Fruit fly (Drosophila melanogaster): Measurements from ENCODE around the gene CG31445.

- TF ChIP-seq CG8478 (optimal IDR thresholded peaks at IDR 0.05) (no peak), CTCF (optimal IDR thresholded peaks at IDR 0.05) (no peak)
Observed at dm6 chr3R:29254383-29254782, 9.8 kb upstream of the CG31445 start.

All from S2 (cell line).